Fruit fly (Drosophila melanogaster): Measurements from ENCODE around the gene COX5A.

Gene COX5A

DNA sequence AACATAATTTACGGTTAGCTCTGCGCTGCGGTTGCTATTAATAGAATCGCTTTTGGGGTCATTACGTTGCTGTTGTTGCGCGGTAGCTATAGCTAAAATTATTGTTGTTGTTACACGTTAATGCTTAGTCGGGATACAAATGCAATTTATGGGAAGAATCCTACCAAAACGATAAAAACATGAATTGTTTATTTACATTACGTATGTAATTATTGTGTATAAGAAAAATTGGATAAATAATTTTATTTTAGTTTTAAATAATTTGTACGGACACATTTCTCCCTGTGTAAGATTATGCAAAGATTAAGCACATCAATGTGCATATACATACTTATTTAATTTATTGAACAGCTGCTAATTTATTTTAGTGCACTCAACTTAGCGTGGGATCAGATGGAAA lies 32.8 kb downstream of the COX5A start (continued):
- TF ChIP-seq CG11696 (GFP tag; IDR thresholded peaks at IDR 0.05), result no peak
- TF ChIP-seq Xbp1 (GFP tag; optimal IDR thresholded peaks at IDR 0.05), result peak; percentile 13
- TF ChIP-seq CG4617 (GFP tag; optimal IDR thresholded peaks at IDR 0.05; ENCODE audit: borderline replicate concordance), result no peak
- peak; percentile 26 for TF ChIP-seq run (tag; optimal IDR thresholded peaks at IDR 0.05)
- TF ChIP-seq hbn (GFP tag; IDR thresholded peaks at IDR 0.05; ENCODE audit: partially characterized antibody), result no peak
- TF ChIP-seq CG16863 (GFP tag; optimal IDR thresholded peaks at IDR 0.05), result no peak
- no peak for TF ChIP-seq Lpt (GFP tag; optimal IDR thresholded peaks at IDR 0.05)
- no peak for TF ChIP-seq CG31224 (GFP tag; IDR thresholded peaks at IDR 0.05)
- no peak for TF ChIP-seq chm (GFP tag; IDR thresholded peaks at IDR 0.05)
- peak; percentile 52 for TF ChIP-seq ewg (GFP tag; optimal IDR thresholded peaks at IDR 0.05)
- no peak for TF ChIP-seq pan (optimal IDR thresholded peaks at IDR 0.05)
- peak in 1 of 2 experiments; percentile 57 for TF ChIP-seq pan (GFP tag; optimal IDR thresholded peaks at IDR 0.05 in 1 of 2, IDR thresholded peaks at IDR 0.05 in 1 of 2)
- no peak for TF ChIP-seq Dad (GFP tag; optimal IDR thresholded peaks at IDR 0.05)
- TF ChIP-seq Rfx (GFP tag; IDR thresholded peaks at IDR 0.05), result no peak
- TF ChIP-seq CG17568 (GFP tag; optimal IDR thresholded peaks at IDR 0.05), result peak; percentile 6
- TF ChIP-seq CG1603 (tag; optimal IDR thresholded peaks at IDR 0.05), result peak; percentile 53
- peak; percentile 46 for TF ChIP-seq twi (tag; optimal IDR thresholded peaks at IDR 0.05)
- TF ChIP-seq CG11398 (GFP tag; optimal IDR thresholded peaks at IDR 0.05), result no peak
- no peak for TF ChIP-seq toy (GFP tag; IDR thresholded peaks at IDR 0.05)
- no peak for TF ChIP-seq lilli (GFP tag; optimal IDR thresholded peaks at IDR 0.05)
- TF ChIP-seq CG9727 (GFP tag; optimal IDR thresholded peaks at IDR 0.05), result no peak
- no peak for TF ChIP-seq CTCF (GFP tag; optimal IDR thresholded peaks at IDR 0.05)
- TF ChIP-seq CG9797 (GFP tag; optimal IDR thresholded peaks at IDR 0.05), result no peak
- TF ChIP-seq scrt (GFP tag; optimal IDR thresholded peaks at IDR 0.05), result no peak
- TF ChIP-seq Dll (GFP tag; IDR thresholded peaks at IDR 0.05; ENCODE audit: partially characterized antibody), result no peak
- no peak for TF ChIP-seq ato (GFP tag; IDR thresholded peaks at IDR 0.05; ENCODE audit: partially characterized antibody)
- no peak for TF ChIP-seq CG13775 (GFP tag; optimal IDR thresholded peaks at IDR 0.05)
- TF ChIP-seq MESR4 (GFP tag; optimal IDR thresholded peaks at IDR 0.05), result no peak
- TF ChIP-seq CG10462 (GFP tag; optimal IDR thresholded peaks at IDR 0.05), result no peak
- TF ChIP-seq CG34376 (GFP tag; optimal IDR thresholded peaks at IDR 0.05), result no peak
- no peak for TF ChIP-seq CG4854 (GFP tag; optimal IDR thresholded peaks at IDR 0.05)
- TF ChIP-seq CG3407 (GFP tag; optimal IDR thresholded peaks at IDR 0.05), result peak; percentile 12
- TF ChIP-seq ara (GFP tag; IDR thresholded peaks at IDR 0.05), result no peak; the same call in 1 of the 2 replicates
- no peak for TF ChIP-seq ash1 (GFP tag; optimal IDR thresholded peaks at IDR 0.05)
- TF ChIP-seq CG2202 (tag; optimal IDR thresholded peaks at IDR 0.05), result peak; percentile 64
- TF ChIP-seq CG43689 (GFP tag; IDR thresholded peaks at IDR 0.05), result no peak
- TF ChIP-seq NC2α (GFP tag; optimal IDR thresholded peaks at IDR 0.05), result no peak
- no peak for TF ChIP-seq nom (GFP tag; optimal IDR thresholded peaks at IDR 0.05)
- no peak for TF ChIP-seq Hr39 (optimal IDR thresholded peaks at IDR 0.05)
- TF ChIP-seq phol (tag; optimal IDR thresholded peaks at IDR 0.05), result peak; percentile 82
- TF ChIP-seq CG14710 (tag; optimal IDR thresholded peaks at IDR 0.05), result peak; percentile 74
- TF ChIP-seq Ssrp (tag; optimal IDR thresholded peaks at IDR 0.05), result peak; percentile 76
- no peak for TF ChIP-seq CG14014 (GFP tag; IDR thresholded peaks at IDR 0.05)
- no peak for TF ChIP-seq pzg (GFP tag; optimal IDR thresholded peaks at IDR 0.05)
- TF ChIP-seq CG18619 (GFP tag; optimal IDR thresholded peaks at IDR 0.05), result no peak
- no peak for TF ChIP-seq Mad (GFP tag; optimal IDR thresholded peaks at IDR 0.05)
- no peak for TF ChIP-seq CG7745 (tag; optimal IDR thresholded peaks at IDR 0.05)
- no peak for TF ChIP-seq Adf1 (GFP tag; IDR thresholded peaks at IDR 0.05)
- no peak for TF ChIP-seq gro (GFP tag; optimal IDR thresholded peaks at IDR 0.05)
- TF ChIP-seq CG30403 (GFP tag; optimal IDR thresholded peaks at IDR 0.05), result peak; percentile 11
- TF ChIP-seq vvl (GFP tag; IDR thresholded peaks at IDR 0.05), result peak; percentile 71
- TF ChIP-seq CG2120 (GFP tag; optimal IDR thresholded peaks at IDR 0.05), result no peak
- TF ChIP-seq CrebB (tag; optimal IDR thresholded peaks at IDR 0.05), result no peak

Data from whole organism, embryonic.